Fruit fly (Drosophila melanogaster): ENCODE measurements around the gene CG33985.
A peak's percentile ranks its signal among the peaks of the same experiment; 100 is the strongest.

The CG33985 gene

dm6 chr3L:15523806-15524346 is 2.7 kb downstream of the CG33985 start, which contains the start of gene CG7945 (continued):
- TF ChIP-seq CG12391 (tag; optimal IDR thresholded peaks at IDR 0.05) (peak; percentile 23), CG4328 (GFP tag; optimal IDR thresholded peaks at IDR 0.05) (no peak), Fer1 (GFP tag; optimal IDR thresholded peaks at IDR 0.05) (peak; percentile 11), CG33213 (GFP tag; optimal IDR thresholded peaks at IDR 0.05) (no peak), nerfin-2 (GFP tag; IDR thresholded peaks at IDR 0.05; ENCODE audit: partially characterized antibody) (peak; percentile 73; the same call in 1 of the 2 replicates), Med (GFP tag) (peak; percentile 59), Dp (GFP tag; optimal IDR thresholded peaks at IDR 0.05) (peak; percentile 98), CG30020 (tag; optimal IDR thresholded peaks at IDR 0.05) (peak; percentile 29), Ets97D (GFP tag; optimal IDR thresholded peaks at IDR 0.05) (peak; percentile 37), sr (GFP tag; IDR thresholded peaks at IDR 0.05) (no peak), gfzf (GFP tag; optimal IDR thresholded peaks at IDR 0.05) (peak; percentile 84), CG10267 (tag; optimal IDR thresholded peaks at IDR 0.05) (peak; percentile 44), YL-1 (GFP tag; optimal IDR thresholded peaks at IDR 0.05) (peak; percentile 72), unc-4 (GFP tag; IDR thresholded peaks at IDR 0.05; ENCODE audit: partially characterized antibody) (peak; percentile 69), Opbp (GFP tag; IDR thresholded peaks at IDR 0.05; ENCODE audit: partially characterized antibody) (peak; percentile 71; the same call in 2 of the 3 replicates), MESR4 (GFP tag; optimal IDR thresholded peaks at IDR 0.05) (peak; percentile 69), Scr (GFP tag; IDR thresholded peaks at IDR 0.05; ENCODE audit: partially characterized antibody) (peak; percentile 61), CG4424 (GFP tag; optimal IDR thresholded peaks at IDR 0.05) (no peak), luna (GFP tag; optimal IDR thresholded peaks at IDR 0.05) (no peak), row (GFP tag; IDR thresholded peaks at IDR 0.05) (peak; percentile 17; the same call in 1 of the 3 replicates), vnd (GFP tag; IDR thresholded peaks at IDR 0.05; ENCODE audit: partially characterized antibody) (0 out of 3 replicates have a peak, but pooled peaks have one; percentile 36), CG15601 (tag; optimal IDR thresholded peaks at IDR 0.05) (peak; percentile 53), Nf-YC (tag; optimal IDR thresholded peaks at IDR 0.05) (peak; percentile 24), Xrp1 (GFP tag; IDR thresholded peaks at IDR 0.05) (no peak), sna (GFP tag; IDR thresholded peaks at IDR 0.05; ENCODE audit: partially characterized antibody) (0 out of 2 replicates have a peak, but pooled peaks have one; percentile 35), CG17568 (GFP tag; optimal IDR thresholded peaks at IDR 0.05) (peak; percentile 17), mld (GFP tag; IDR thresholded peaks at IDR 0.05; ENCODE audit: partially characterized antibody) (0 out of 3 replicates have a peak, but pooled peaks have one; percentile 28), CG17829 (tag; optimal IDR thresholded peaks at IDR 0.05) (peak; percentile 43), CG6654 (GFP tag; optimal IDR thresholded peaks at IDR 0.05) (no peak)

- TF ChIP-seq CG11398 (GFP tag; optimal IDR thresholded peaks at IDR 0.05) (no peak), Scr (GFP tag; IDR thresholded peaks at IDR 0.05; ENCODE audit: partially characterized antibody) (no peak), wor (GFP tag; IDR thresholded peaks at IDR 0.05) (no peak), H15 (GFP tag; IDR thresholded peaks at IDR 0.05) (no peak), disco-r (GFP tag; optimal IDR thresholded peaks at IDR 0.05) (no peak), CG13123 (GFP tag; optimal IDR thresholded peaks at IDR 0.05) (no peak), toy (GFP tag; IDR thresholded peaks at IDR 0.05) (no peak), sna (GFP tag; IDR thresholded peaks at IDR 0.05; ENCODE audit: partially characterized antibody) (no peak), ttk (GFP tag; IDR thresholded peaks at IDR 0.05) (no peak), CG15269 (tag; optimal IDR thresholded peaks at IDR 0.05) (no peak), Spps (tag; optimal IDR thresholded peaks at IDR 0.05) (no peak), CG7987 (GFP tag; optimal IDR thresholded peaks at IDR 0.05) (no peak), CG4328 (GFP tag; optimal IDR thresholded peaks at IDR 0.05) (no peak), CG10321 (GFP tag; IDR thresholded peaks at IDR 0.05) (no peak), ERR (GFP tag; optimal IDR thresholded peaks at IDR 0.05) (no peak)
These were observed 6.3 kb downstream of the CG33985 start, which contains the start of gene yellow-k for dm6 chr3L:15520320-15520719. Gene yellow-k (plus strand): TSS chr3L:15520620.

All from whole organism, embryonic.